Worm (Caenorhabditis elegans) whole organism, midembryonic: Measurements from ENCODE around the gene C16B8.3.

Source experiments
- T22C8.4 ChIP-seq: fragments of 200-800 bp; sonication (Bioruptor generic); IDR thresholded peaks from 2 replicates; pipeline ENCODE4 v1.3.6; 2022; ENCODE audit warnings: missing genetic modification characterization, missing compliant biosample characterization
- flt-1 ChIP-seq: fragments of 200-800 bp; sonication (Bioruptor generic); IDR thresholded peaks from 2 replicates; pipeline ENCODE4 v1.3.6; 2022; ENCODE audit warnings: missing genetic modification characterization, missing compliant biosample characterization
- klf-2 ChIP-seq: fragments of 200-800 bp; sonication (Bioruptor generic); conservative IDR thresholded peaks from 2 replicates; pipeline ENCODE4 v1.3.6; 2022; ENCODE audit warnings: missing genetic modification reagents, missing genetic modification characterization, missing compliant biosample characterization
- med-1 ChIP-seq: sonication (generic microtip); optimal IDR thresholded peaks from 2 replicates; lab custom pipeline; 2017; ENCODE audit warnings: missing genetic modification characterization, mild to moderate bottlenecking, missing compliant biosample characterization, antibody characterized with exemption, missing genetic modification reagents; ENCODE audit not compliant: insufficient read depth
- tab-1 ChIP-seq: fragments of 200-800 bp; sonication (Bioruptor generic); IDR thresholded peaks from 2 replicates; pipeline ENCODE4 v1.3.6; 2022; ENCODE audit warnings: missing genetic modification characterization, missing compliant biosample characterization

DNA sequence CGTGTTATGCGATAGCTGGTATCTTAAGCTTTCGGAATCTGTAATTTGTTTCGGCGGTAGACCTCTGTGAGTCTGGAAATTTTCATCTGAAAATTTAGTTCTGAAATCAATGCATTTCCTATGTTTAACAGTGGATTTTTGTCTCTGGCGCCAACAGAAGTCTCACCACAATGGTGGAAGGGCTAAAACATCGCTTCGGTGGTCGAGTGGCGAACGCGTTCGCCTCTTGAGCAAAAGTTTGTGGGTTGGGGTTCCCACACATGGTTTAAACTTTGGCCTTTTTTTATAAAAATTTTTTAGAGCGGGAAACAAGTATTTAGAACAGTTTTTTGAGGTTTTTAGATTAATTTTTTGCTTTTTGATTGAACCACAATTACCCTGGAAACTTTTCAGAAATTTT is 18.7 kb downstream of the C16B8.3 start:
- TF ChIP-seq med-1 = no peak
- no peak for TF ChIP-seq flt-1 (GFP tag; lab: Robert Waterston, UW)
- TF ChIP-seq tab-1 (GFP tag; lab: Robert Waterston, UW) = no peak
- no peak for TF ChIP-seq T22C8.4 (GFP tag; lab: Robert Waterston, UW)
- no peak for TF ChIP-seq klf-2 (GFP tag; lab: Robert Waterston, UW)
